Worm (Caenorhabditis elegans) whole organism, L3 larva: Measurements from ENCODE around the gene srt-56.

Source experiments
- R02D3.7 ChIP-seq: fragments of 150-350 bp; optimal IDR thresholded peaks from 2 replicates; lab custom pipeline; 2014; ENCODE audit warnings: missing biosample characterization, missing genetic modification characterization
- aly-2 ChIP-seq: fragments of 150-350 bp; optimal IDR thresholded peaks from 2 replicates; lab custom pipeline; 2014; ENCODE audit warnings: missing biosample characterization, missing genetic modification characterization
- ama-1 ChIP-seq: fragments of 150-350 bp; optimal IDR thresholded peaks from 2 replicates; lab custom pipeline; 2018
- ceh-16 ChIP-seq: sonication (generic microtip); optimal IDR thresholded peaks from 2 replicates; lab custom pipeline; 2017; ENCODE audit warnings: missing biosample characterization, missing genetic modification characterization
- ceh-28 ChIP-seq: fragments of 150-350 bp; optimal IDR thresholded peaks from 2 replicates; lab custom pipeline; 2014; ENCODE audit warnings: missing biosample characterization, missing genetic modification reagents, missing genetic modification characterization
- ceh-82 ChIP-seq: fragments of 150-350 bp; optimal IDR thresholded peaks from 2 replicates; lab custom pipeline; 2014; ENCODE audit warnings: missing biosample characterization, missing genetic modification characterization
- ceh-9 ChIP-seq: sonication (generic microtip); optimal IDR thresholded peaks from 2 replicates; lab custom pipeline; 2018; ENCODE audit warnings: missing biosample characterization, missing genetic modification characterization
- egl-5 ChIP-seq: fragments of 150-350 bp; optimal IDR thresholded peaks from 2 replicates; lab custom pipeline; 2017; ENCODE audit warnings: missing biosample characterization, missing genetic modification reagents, missing genetic modification characterization, inconsistent platforms
- elt-1 ChIP-seq: fragments of 150-350 bp; optimal IDR thresholded peaks from 2 replicates; lab custom pipeline; 2014; ENCODE audit warnings: missing biosample characterization, missing genetic modification characterization
- elt-2 ChIP-seq: sonication (generic microtip); optimal IDR thresholded peaks from 2 replicates; lab custom pipeline; 2016; ENCODE audit warnings: missing genetic modification reagents, mild to moderate bottlenecking, missing genetic modification characterization, missing compliant biosample characterization
- elt-3 ChIP-seq, 3 experiments: fragments of 150-350 bp in 1 of 3; sonication (generic microtip) in 2 of 3; optimal IDR thresholded peaks; 2 replicates in 2 of 3; 4 replicates in 1 of 3; lab custom pipeline; 2014 to 2017; ENCODE audit warnings: missing biosample characterization in 3 of 3, missing genetic modification characterization in 3 of 3
- eor-1 ChIP-seq, 2 experiments: fragments of 150-350 bp; optimal IDR thresholded peaks; 2 replicates each; lab custom pipeline; 2014 to 2018; ENCODE audit warnings: missing biosample characterization in 2 of 2, missing genetic modification characterization in 2 of 2
- fkh-10 ChIP-seq: sonication (generic microtip); optimal IDR thresholded peaks from 2 replicates; lab custom pipeline; 2017; ENCODE audit warnings: missing biosample characterization, missing genetic modification reagents, missing genetic modification characterization
- fkh-2 ChIP-seq: fragments of 150-350 bp; optimal IDR thresholded peaks from 2 replicates; lab custom pipeline; 2014; ENCODE audit warnings: missing biosample characterization, missing genetic modification reagents, missing genetic modification characterization
- hmg-11 ChIP-seq: sonication (generic microtip); optimal IDR thresholded peaks from 2 replicates; lab custom pipeline; 2016; ENCODE audit warnings: missing genetic modification characterization, missing compliant biosample characterization
- jun-1 ChIP-seq: fragments of 150-350 bp; optimal IDR thresholded peaks from 2 replicates; lab custom pipeline; 2014; ENCODE audit warnings: missing biosample characterization, missing genetic modification reagents, missing genetic modification characterization
- lin-15B ChIP-seq: fragments of 150-350 bp; optimal IDR thresholded peaks from 2 replicates; lab custom pipeline; 2014; ENCODE audit warnings: missing biosample characterization, missing genetic modification characterization
- lin-39 ChIP-seq: fragments of 150-350 bp; optimal IDR thresholded peaks from 2 replicates; lab custom pipeline; 2018; ENCODE audit warnings: missing biosample characterization, missing genetic modification reagents, missing genetic modification characterization
- mdl-1 ChIP-seq: fragments of 150-350 bp; optimal IDR thresholded peaks from 2 replicates; lab custom pipeline; 2014; ENCODE audit warnings: missing biosample characterization, missing genetic modification characterization
- mml-1 ChIP-seq: fragments of 150-350 bp; sonication (generic microtip); optimal IDR thresholded peaks from 3 replicates; lab custom pipeline; 2014; ENCODE audit warnings: missing biosample characterization, missing genetic modification characterization
- nfya-1 ChIP-seq: sonication (generic microtip); optimal IDR thresholded peaks from 2 replicates; lab custom pipeline; 2017; ENCODE audit warnings: missing genetic modification characterization, mild to moderate bottlenecking, missing compliant biosample characterization, antibody characterized with exemption, moderate library complexity; ENCODE audit not compliant: insufficient read depth
- nhr-12 ChIP-seq: fragments of 150-350 bp; optimal IDR thresholded peaks from 2 replicates; lab custom pipeline; 2014; ENCODE audit warnings: missing biosample characterization, missing genetic modification characterization
- nhr-23 ChIP-seq: fragments of 150-350 bp; optimal IDR thresholded peaks from 2 replicates; lab custom pipeline; 2014; ENCODE audit warnings: missing biosample characterization, missing genetic modification reagents, missing genetic modification characterization
- nhr-28 ChIP-seq: fragments of 150-350 bp; optimal IDR thresholded peaks from 2 replicates; lab custom pipeline; 2014; ENCODE audit warnings: missing biosample characterization, missing genetic modification characterization
- nhr-43 ChIP-seq: sonication (generic microtip); optimal IDR thresholded peaks from 2 replicates; lab custom pipeline; 2016; ENCODE audit warnings: mild to moderate bottlenecking, missing genetic modification characterization, missing compliant biosample characterization; ENCODE audit not compliant: poor library complexity, severe bottlenecking
- nhr-67 ChIP-seq: fragments of 150-350 bp; optimal IDR thresholded peaks from 2 replicates; lab custom pipeline; 2014; ENCODE audit warnings: missing biosample characterization, missing genetic modification characterization
- pha-4 ChIP-seq: fragments of 150-350 bp; optimal IDR thresholded peaks from 2 replicates; lab custom pipeline; 2014; ENCODE audit warnings: missing biosample characterization, missing genetic modification reagents, missing genetic modification characterization
- sea-2 ChIP-seq: fragments of 150-350 bp; sonication (generic microtip); optimal IDR thresholded peaks from 4 replicates; lab custom pipeline; 2014; ENCODE audit warnings: missing biosample characterization, missing genetic modification reagents, missing genetic modification characterization
- skn-1 ChIP-seq: fragments of 150-350 bp; optimal IDR thresholded peaks from 2 replicates; lab custom pipeline; 2014; ENCODE audit warnings: missing biosample characterization, missing genetic modification characterization
- snpc-4 ChIP-seq: fragments of 150-350 bp; optimal IDR thresholded peaks from 2 replicates; lab custom pipeline; 2014; ENCODE audit warnings: missing biosample characterization, missing genetic modification characterization
- tbx-2 ChIP-seq: sonication (generic microtip); optimal IDR thresholded peaks from 2 replicates; lab custom pipeline; 2016; ENCODE audit warnings: mild to moderate bottlenecking, missing genetic modification characterization, missing compliant biosample characterization
- unc-39 ChIP-seq: sonication (generic microtip); optimal IDR thresholded peaks from 4 replicates; lab custom pipeline; 2017; ENCODE audit warnings: missing biosample characterization, missing genetic modification characterization
- unc-62 ChIP-seq: fragments of 150-350 bp; sonication (generic microtip); optimal IDR thresholded peaks from 4 replicates; lab custom pipeline; 2014; ENCODE audit warnings: missing biosample characterization, missing genetic modification reagents, missing genetic modification characterization
- zag-1 ChIP-seq: fragments of 150-350 bp; optimal IDR thresholded peaks from 2 replicates; lab custom pipeline; 2014; ENCODE audit warnings: missing biosample characterization, missing genetic modification characterization
- ztf-11 ChIP-seq: fragments of 150-350 bp; optimal IDR thresholded peaks from 2 replicates; lab custom pipeline; 2014; ENCODE audit warnings: missing biosample characterization, missing genetic modification characterization
- ztf-4 ChIP-seq: fragments of 150-350 bp; optimal IDR thresholded peaks from 2 replicates; lab custom pipeline; 2014; ENCODE audit warnings: missing biosample characterization, missing genetic modification characterization

srt-56 gene

ce11 chrV:3133293-3133755, 11.7 kb upstream of the srt-56 start, which contains the start of gene F02C9.2:
TSS of gene F02C9.2 (plus strand) at chrV:3133705.
- TF ChIP-seq ceh-16 (tag; lab: Kevin White, UChicago) (no peak), nhr-12 (no peak), pha-4 (tag; lab: Kevin White, UChicago) (no peak), mdl-1 (no peak), mml-1 (tag; lab: Kevin White, UChicago) (no peak), elt-1 (tag; lab: Kevin White, UChicago) (no peak), ceh-28 (tag; lab: Kevin White, UChicago) (no peak), snpc-4 (tag; lab: Kevin White, UChicago) (no peak)
- TF ChIP-seq, all 47 proteins: peak for 0

ce11 chrV:3132116-3132515, 10.5 kb upstream of the srt-56 start:
- no peak for TF ChIP-seq unc-39 (tag; lab: Kevin White, UChicago)
- TF ChIP-seq aly-2 (tag; lab: Kevin White, UChicago), result no peak
- no peak for TF ChIP-seq lin-15B (tag; lab: Kevin White, UChicago)
- TF ChIP-seq ceh-9 (tag; lab: Kevin White, UChicago), result no peak
- TF ChIP-seq ama-1 (lab: Kevin White, UChicago), result no peak
- no peak for TF ChIP-seq nhr-28 (tag; lab: Kevin White, UChicago)
- no peak for TF ChIP-seq nhr-43 (tag; lab: Kevin White, UChicago)
- TF ChIP-seq fkh-2 (tag; lab: Kevin White, UChicago), result no peak
- no peak for TF ChIP-seq ztf-11 (tag; lab: Kevin White, UChicago)
- TF ChIP-seq mdl-1, result no peak
- no peak for TF ChIP-seq nhr-23 (tag; lab: Kevin White, UChicago)
- no peak for TF ChIP-seq nhr-67 (tag; lab: Kevin White, UChicago)
- no peak for TF ChIP-seq ceh-82 (tag; lab: Kevin White, UChicago)
- TF ChIP-seq R02D3.7 (tag; lab: Kevin White, UChicago), result no peak
- no peak for TF ChIP-seq hmg-11 (tag; lab: Kevin White, UChicago)
- TF ChIP-seq sea-2 (GFP tag; lab: Kevin White, UChicago), result no peak
- no peak for TF ChIP-seq lin-39 (tag; lab: Kevin White, UChicago)
- TF ChIP-seq eor-1 (tag; optimal IDR thresholded peaks at IDR 0.05; lab: Kevin White, UChicago), result no peak

- TF ChIP-seq mml-1 (tag; lab: Kevin White, UChicago) (no peak), hmg-11 (tag; lab: Kevin White, UChicago) (no peak), R02D3.7 (tag; lab: Kevin White, UChicago) (no peak), sea-2 (GFP tag; lab: Kevin White, UChicago) (no peak), skn-1 (no peak), tbx-2 (no peak)
Observed at ce11 chrV:3128803-3129202, 7.2 kb upstream of the srt-56 start, which contains the start of gene tat-6. TSS of gene tat-6 (plus strand) at chrV:3129103.

ce11 chrV:3127670-3128069, 6.0 kb upstream of the srt-56 start, which contains the start of gene Y73C8C.10:
TSS of gene Y73C8C.10 (minus strand) at chrV:3127770.
- peak; percentile 6 for TF ChIP-seq elt-2 (tag; lab: Kevin White, UChicago)
- TF ChIP-seq mml-1 (tag; lab: Kevin White, UChicago), result no peak
- TF ChIP-seq nfya-1, result no peak
- TF ChIP-seq ceh-16 (tag; lab: Kevin White, UChicago), result no peak
- no peak for TF ChIP-seq unc-39 (tag; lab: Kevin White, UChicago)

- TF ChIP-seq ztf-4 (tag; lab: Kevin White, UChicago) (no peak), unc-39 (tag; lab: Kevin White, UChicago) (no peak), eor-1 (tag; optimal IDR thresholded peaks at IDR 0.05; lab: Kevin White, UChicago) (no peak), elt-1 (tag; lab: Kevin White, UChicago) (no peak), jun-1 (no peak), ceh-28 (tag; lab: Kevin White, UChicago) (no peak), egl-5 (tag; lab: Kevin White, UChicago) (no peak), elt-3 (tag; optimal IDR thresholded peaks at IDR 0.05; lab: Kevin White, UChicago) (no peak), tbx-2 (no peak), fkh-10 (GFP tag; lab: Kevin White, UChicago) (no peak), zag-1 (tag; lab: Kevin White, UChicago) (no peak), nhr-12 (no peak), sea-2 (GFP tag; lab: Kevin White, UChicago) (no peak), unc-62 (GFP tag; lab: Kevin White, UChicago) (no peak), nhr-23 (tag; lab: Kevin White, UChicago) (no peak)
Observed at ce11 chrV:3124912-3125311, 3.3 kb upstream of the srt-56 start, which contains the start of gene Y73C8C.12. TSS of gene Y73C8C.12 (plus strand) at chrV:3125212.
